Worm (Caenorhabditis elegans) whole organism, L3 larva: ENCODE data around the gene fbxb-51.

Experiments used
- ceh-82 ChIP-seq: fragments of 150-350 bp; optimal IDR thresholded peaks from 2 replicates; lab custom pipeline; 2014; ENCODE audit warnings: missing biosample characterization, missing genetic modification characterization
- egl-27 ChIP-seq: sonication (generic microtip); optimal IDR thresholded peaks from 4 replicates; lab custom pipeline; 2017; ENCODE audit warnings: missing biosample characterization, missing genetic modification reagents, missing genetic modification characterization
- nhr-12 ChIP-seq: fragments of 150-350 bp; optimal IDR thresholded peaks from 2 replicates; lab custom pipeline; 2014; ENCODE audit warnings: missing biosample characterization, missing genetic modification characterization
- nhr-237 ChIP-seq: fragments of 150-350 bp; optimal IDR thresholded peaks from 2 replicates; lab custom pipeline; 2014; ENCODE audit warnings: missing biosample characterization, missing genetic modification characterization
- pqm-1 ChIP-seq: fragments of 150-350 bp; optimal IDR thresholded peaks from 2 replicates; lab custom pipeline; 2017; ENCODE audit warnings: missing biosample characterization, missing genetic modification characterization, inconsistent platforms
- unc-39 ChIP-seq: sonication (generic microtip); optimal IDR thresholded peaks from 4 replicates; lab custom pipeline; 2017; ENCODE audit warnings: missing biosample characterization, missing genetic modification characterization
- unc-62 ChIP-seq: fragments of 150-350 bp; sonication (generic microtip); optimal IDR thresholded peaks from 4 replicates; lab custom pipeline; 2014; ENCODE audit warnings: missing biosample characterization, missing genetic modification reagents, missing genetic modification characterization

DNA sequence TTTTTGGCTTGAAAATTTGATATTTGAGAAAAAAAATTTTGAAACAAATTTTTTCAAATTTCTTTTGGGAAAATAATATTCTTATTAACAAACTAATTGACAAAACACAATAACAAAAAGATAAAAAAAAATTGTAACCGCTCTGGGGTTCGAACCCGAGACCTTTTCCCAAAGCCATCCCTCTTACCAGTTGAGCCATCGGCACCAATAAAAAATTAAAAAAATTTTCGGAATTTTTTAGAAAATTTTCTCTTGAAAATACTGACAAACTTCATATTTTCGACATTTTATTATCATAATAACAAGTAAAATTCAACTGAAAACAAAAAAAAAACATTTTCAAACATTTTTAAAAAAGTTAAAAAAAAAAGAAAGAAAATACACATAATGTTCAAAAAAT is 28.6 kb upstream of the fbxb-51 start:
- TF ChIP-seq pqm-1 (no peak), unc-62 (GFP tag; lab: Kevin White, UChicago) (no peak), nhr-237 (tag; lab: Kevin White, UChicago) (no peak), unc-39 (tag; lab: Kevin White, UChicago) (no peak), ceh-82 (tag; lab: Kevin White, UChicago) (no peak), egl-27 (tag; lab: Kevin White, UChicago) (no peak), nhr-12 (tag; lab: Kevin White, UChicago) (no peak)
